Worm (Caenorhabditis elegans): ENCODE results near the gene F40A3.4.

Gene F40A3.4

DNA sequence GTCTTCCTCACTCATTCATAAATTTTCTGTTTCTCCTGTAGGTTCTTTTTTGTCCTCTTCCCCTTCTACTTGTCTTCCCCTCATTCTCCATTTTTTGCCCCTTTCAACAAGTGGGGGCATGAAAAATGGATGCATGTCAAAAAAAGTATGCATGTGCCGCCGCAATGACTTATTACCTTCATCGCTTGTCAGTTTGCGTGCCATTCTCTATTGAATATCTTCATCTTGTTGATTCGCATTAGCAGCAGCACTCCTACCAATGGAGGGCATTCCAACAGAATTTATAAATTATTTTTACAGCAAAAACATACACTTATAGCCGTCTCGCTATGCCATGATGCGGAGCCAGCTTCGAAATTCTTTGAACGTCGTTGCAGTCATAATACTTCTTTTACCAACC lies 15.7 kb downstream of the F40A3.4 start, which contains the start of gene F40A3.1 (continued):
- TF ChIP-seq F23B12.7 (tag; optimal IDR thresholded peaks at IDR 0.05; ENCODE audit: insufficient read depth): no peak

DNA sequence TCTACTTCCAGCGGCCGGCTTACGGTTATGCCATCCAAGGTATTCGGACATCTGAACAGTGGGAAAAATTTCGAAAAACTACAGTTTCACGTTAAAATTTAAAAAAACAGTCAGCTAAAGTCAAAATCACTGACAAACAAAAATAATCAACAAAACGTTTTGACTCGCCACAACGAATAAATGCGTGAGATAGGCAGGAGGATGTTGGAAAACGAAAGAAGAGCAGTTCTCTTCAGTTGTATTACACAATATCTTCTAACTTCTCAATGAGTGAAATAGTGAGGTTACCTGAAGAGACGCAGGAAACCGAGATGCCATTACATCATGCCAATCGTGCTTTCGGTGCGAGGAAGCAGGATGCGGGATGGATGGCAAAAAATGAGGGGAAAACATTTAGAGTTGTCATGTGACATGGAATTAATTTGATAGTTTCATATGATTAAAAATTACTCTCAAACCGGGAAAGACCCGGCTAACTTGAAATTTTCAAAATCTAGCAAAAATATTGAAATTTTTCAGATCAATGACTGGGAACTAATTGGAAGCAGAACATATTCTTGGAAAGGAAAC lies 18.3 kb downstream of the F40A3.4 start, which contains the start of gene F40A3.6:
Gene F40A3.6 (minus strand): TSS at position 51 of the 570 bp plus-strand sequence.
- no peak for TF ChIP-seq lin-35 (GFP tag; optimal IDR thresholded peaks at IDR 0.05)
- TF ChIP-seq hmg-1.2 (GFP tag; IDR thresholded peaks at IDR 0.05): peak; percentile 22; the same call in 1 of the 2 replicates

DNA sequence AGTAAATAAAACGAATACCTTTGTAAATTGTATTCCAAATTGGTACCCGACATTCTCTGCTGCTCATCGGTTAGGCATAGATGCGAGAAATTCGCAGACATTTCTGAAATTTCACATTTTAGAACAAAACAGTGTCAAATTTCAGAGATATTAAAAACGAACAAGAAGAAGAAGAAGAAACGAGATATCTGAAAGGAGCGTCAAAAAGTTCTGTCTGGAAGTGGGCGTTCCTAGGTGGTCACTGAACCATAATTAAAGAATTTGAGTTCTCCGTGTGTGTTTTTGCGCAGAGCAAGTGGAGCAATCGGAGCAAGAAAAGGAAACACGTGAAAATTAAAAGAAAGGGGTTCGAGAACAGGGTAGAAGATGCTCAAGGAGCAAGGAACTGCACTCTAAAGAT lies 24.2 kb downstream of the F40A3.4 start, which contains the start of gene F40A3.7:
Gene F40A3.7 (minus strand): TSS at position 101 of the 400 bp plus-strand sequence.
- no peak for TF ChIP-seq somi-1 (GFP tag; optimal IDR thresholded peaks at IDR 0.05)
- no peak for TF ChIP-seq F39B2.1 (GFP tag; IDR thresholded peaks at IDR 0.05)
- no peak for TF ChIP-seq ztf-6 (GFP tag; IDR thresholded peaks at IDR 0.05)
- TF ChIP-seq repo-1 (tag; optimal IDR thresholded peaks at IDR 0.05): no peak
- TF ChIP-seq rpc-1 (optimal IDR thresholded peaks at IDR 0.05): no peak
- TF ChIP-seq rpc-1 (tag; optimal IDR thresholded peaks at IDR 0.05): no peak
- no peak for TF ChIP-seq ztf-22 (GFP tag; optimal IDR thresholded peaks at IDR 0.05)
- TF ChIP-seq hlh-26 (GFP tag; conservative IDR thresholded peaks at IDR 0.05): no peak
- no peak for TF ChIP-seq zim-3 (tag; optimal IDR thresholded peaks at IDR 0.05)
- TF ChIP-seq sptf-2 (GFP tag; optimal IDR thresholded peaks at IDR 0.05): no peak
- no peak for TF ChIP-seq T26A5.8 (tag; optimal IDR thresholded peaks at IDR 0.05)
- TF ChIP-seq nhr-90 (tag; optimal IDR thresholded peaks at IDR 0.05): no peak
- TF ChIP-seq ZK185.1 (tag; optimal IDR thresholded peaks at IDR 0.05; ENCODE audit: poor library complexity, severe bottlenecking): no peak
- no peak for TF ChIP-seq F23B12.7 (tag; optimal IDR thresholded peaks at IDR 0.05; ENCODE audit: insufficient read depth)

ce11 chrV:7901222-7901621 lies 25.7 kb downstream of the F40A3.4 start:
- TF ChIP-seq hrde-1 (tag; optimal IDR thresholded peaks at IDR 0.05; ENCODE audit: borderline replicate concordance): no peak
- no peak for TF ChIP-seq unc-62 (GFP tag; optimal IDR thresholded peaks at IDR 0.05)
- no peak for TF ChIP-seq athp-1 (tag; optimal IDR thresholded peaks at IDR 0.05)

DNA sequence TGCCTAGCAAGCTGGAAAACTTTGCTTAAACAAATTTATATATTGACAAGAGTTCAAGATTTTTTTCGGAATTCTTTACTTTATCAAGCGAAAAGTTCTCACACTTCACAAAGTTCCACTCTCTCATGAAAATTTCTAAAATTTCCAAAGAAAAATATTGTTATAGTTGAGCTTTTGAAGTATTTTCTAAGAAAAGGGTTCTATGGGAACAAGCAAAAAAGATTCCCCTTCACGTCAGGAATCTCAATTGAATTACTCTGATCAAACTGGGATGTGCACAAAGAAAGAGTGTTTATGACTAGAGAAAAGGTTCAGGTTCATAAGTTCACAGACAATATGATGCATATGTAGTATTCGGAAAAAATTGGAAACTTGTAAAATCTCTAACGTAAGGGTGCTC lies 28.8 kb downstream of the F40A3.4 start:
- TF ChIP-seq F39B2.1 (GFP tag; IDR thresholded peaks at IDR 0.05): no peak
- TF ChIP-seq ets-4 (GFP tag; optimal IDR thresholded peaks at IDR 0.05): no peak
- TF ChIP-seq nfya-1 (tag; optimal IDR thresholded peaks at IDR 0.05; ENCODE audit: borderline replicate concordance, insufficient read depth): no peak
- no peak for TF ChIP-seq efl-1 (GFP tag; optimal IDR thresholded peaks at IDR 0.05)
- no peak for TF ChIP-seq F55B11.4 (tag; optimal IDR thresholded peaks at IDR 0.05; ENCODE audit: borderline replicate concordance, insufficient read depth)
- no peak for TF ChIP-seq tlf-1 (GFP tag; optimal IDR thresholded peaks at IDR 0.05)
- no peak for TF ChIP-seq athp-1 (tag; optimal IDR thresholded peaks at IDR 0.05)
- TF ChIP-seq rpc-1 (optimal IDR thresholded peaks at IDR 0.05): no peak
- no peak for TF ChIP-seq rpc-1 (tag; optimal IDR thresholded peaks at IDR 0.05)
- no peak for TF ChIP-seq madf-3 (GFP tag; IDR thresholded peaks at IDR 0.05)

- TF ChIP-seq madf-10 (tag; optimal IDR thresholded peaks at IDR 0.05) (no peak), Y79H2A.3 (GFP tag; conservative IDR thresholded peaks at IDR 0.05) (no peak), nhr-179 (tag; optimal IDR thresholded peaks at IDR 0.05) (no peak), T07F8.4 (tag; optimal IDR thresholded peaks at IDR 0.05) (no peak), akir-1 (GFP tag; optimal IDR thresholded peaks at IDR 0.05) (no peak), attf-5 (GFP tag; optimal IDR thresholded peaks at IDR 0.05) (no peak)
Observed at ce11 chrV:7908431-7908830, 32.9 kb downstream of the F40A3.4 start.
